Worm (Caenorhabditis elegans) whole organism, young adult: ENCODE measurements around the gene Y108G3AL.2.

Experiments
- Y53G8AR.9 ChIP-seq: fragments of 200-800 bp; sonication (Bioruptor generic); conservative IDR thresholded peaks from 2 replicates; pipeline ENCODE4 v1.3.6; 2022; ENCODE audit warnings: missing genetic modification reagents, missing genetic modification characterization, missing compliant biosample characterization
- chd-7 ChIP-seq: sonication (generic microtip); optimal IDR thresholded peaks from 2 replicates; lab custom pipeline; 2016; ENCODE audit warnings: mild to moderate bottlenecking, missing genetic modification characterization, moderate library complexity, missing compliant biosample characterization
- dpl-1 ChIP-seq: fragments of 150-350 bp; optimal IDR thresholded peaks from 2 replicates; lab custom pipeline; 2014; ENCODE audit warnings: missing biosample characterization, missing genetic modification reagents, missing genetic modification characterization
- efl-1 ChIP-seq: fragments of 150-350 bp; optimal IDR thresholded peaks from 2 replicates; lab custom pipeline; 2014; ENCODE audit warnings: missing biosample characterization, missing genetic modification reagents, missing genetic modification characterization
- hmg-1.2 ChIP-seq: fragments of 200-800 bp; sonication (Bioruptor generic); IDR thresholded peaks from 2 replicates; pipeline ENCODE4 v1.3.6; 2022; ENCODE audit warnings: missing genetic modification reagents, missing genetic modification characterization, missing compliant biosample characterization
- ztf-18 ChIP-seq: sonication (generic microtip); optimal IDR thresholded peaks from 2 replicates; lab custom pipeline; 2016; ENCODE audit warnings: missing genotype, mild to moderate bottlenecking, missing genetic modification characterization, missing compliant biosample characterization

DNA sequence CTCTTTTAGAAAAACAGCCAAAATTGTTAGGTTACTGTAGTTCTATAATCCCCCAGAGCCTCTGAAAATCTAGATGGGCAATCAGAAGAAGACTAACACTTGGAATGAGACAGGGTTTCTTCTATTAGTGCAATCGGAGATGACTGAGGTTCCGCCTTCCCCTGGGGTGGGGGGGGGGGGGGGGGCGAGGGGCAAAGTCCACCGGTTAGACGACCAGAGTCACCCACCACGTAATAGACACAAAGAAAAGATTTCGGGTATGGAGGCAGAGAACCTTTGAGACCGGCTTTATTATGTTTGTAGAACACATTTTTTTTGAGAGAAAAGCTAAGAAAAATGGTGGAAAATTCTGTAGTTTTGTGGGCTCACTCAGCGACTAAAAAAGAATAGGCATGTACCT is 14.6 kb upstream of the Y108G3AL.2 start:
- TF ChIP-seq efl-1 = no peak
- TF ChIP-seq ztf-18 (tag; lab: Kevin White, UChicago) = no peak
- no peak; the same call in 1 of the 2 replicates for TF ChIP-seq hmg-1.2 (GFP tag; lab: Robert Waterston, UW)
- no peak for TF ChIP-seq dpl-1
- no peak for TF ChIP-seq chd-7 (tag; lab: Kevin White, UChicago)
- no peak for TF ChIP-seq Y53G8AR.9 (GFP tag; lab: Robert Waterston, UW)
